Fruit fly (Drosophila melanogaster) whole organism, wandering third instar larva: Measurements from ENCODE around the gene Osi4.

Experiments used
- CG9705 ChIP-seq: fragments of 200-800 bp; sonication (Bioruptor generic); optimal IDR thresholded peaks from 2 replicates; lab custom pipeline; 2018; ENCODE audit warnings: missing biosample characterization, mild to moderate bottlenecking, missing genetic modification characterization
- CrebA ChIP-seq: fragments of 200-800 bp; sonication (Bioruptor generic); optimal IDR thresholded peaks from 2 replicates; lab custom pipeline; 2016; ENCODE audit warnings: missing biosample characterization, mild to moderate bottlenecking, missing genetic modification characterization, borderline replicate concordance
- Dfd ChIP-seq: fragments of >200 bp; optimal IDR thresholded peaks from 2 replicates; lab custom pipeline; 2017; ENCODE audit warnings: missing biosample characterization, missing genetic modification characterization
- HLH106 ChIP-seq: fragments of 200-800 bp; optimal IDR thresholded peaks from 3 replicates; lab custom pipeline; 2019; ENCODE audit warnings: missing biosample characterization, mild to moderate bottlenecking, missing genetic modification characterization, moderate library complexity
- Hnf4 ChIP-seq: fragments of 200-800 bp; sonication (Bioruptor generic); optimal IDR thresholded peaks from 2 replicates; lab custom pipeline; 2016; ENCODE audit warnings: missing biosample characterization, mild to moderate bottlenecking, missing genetic modification characterization
- Hr78 ChIP-seq: fragments of >200 bp; optimal IDR thresholded peaks from 2 replicates; lab custom pipeline; 2017; ENCODE audit warnings: missing biosample characterization, missing genetic modification characterization
- Hr83 ChIP-seq: fragments of 200-300 bp; sonication (Bioruptor generic); optimal IDR thresholded peaks from 2 replicates; lab custom pipeline; 2016; ENCODE audit warnings: missing biosample characterization, mild to moderate bottlenecking, missing genetic modification characterization, moderate library complexity; ENCODE audit not compliant: poor library complexity, severe bottlenecking
- Mio ChIP-seq: sonication (Bioruptor generic); optimal IDR thresholded peaks from 2 replicates; lab custom pipeline; 2016; ENCODE audit warnings: missing biosample characterization, missing genetic modification characterization
- Myc ChIP-seq: fragments of >200 bp; optimal IDR thresholded peaks from 2 replicates; lab custom pipeline; 2017
- OdsH ChIP-seq: fragments of 200-800 bp; sonication (Bioruptor generic); optimal IDR thresholded peaks from 2 replicates; lab custom pipeline; 2016; ENCODE audit warnings: missing biosample characterization, mild to moderate bottlenecking, missing genetic modification characterization
- Rel ChIP-seq, 2 experiments: fragments of 200-800 bp; sonication (Bioruptor generic) in 1 of 2; optimal IDR thresholded peaks; 2 replicates in 1 of 2; 3 replicates in 1 of 2; lab custom pipeline; 2016 to 2019; ENCODE audit warnings: mild to moderate bottlenecking in 2 of 2, missing biosample characterization in 2 of 2, missing genetic modification characterization in 2 of 2, moderate library complexity in 1 of 2
- Vsx2 ChIP-seq: fragments of 200-300, 225-300 bp; sonication (Bioruptor generic); optimal IDR thresholded peaks from 2 replicates; lab custom pipeline; 2018; ENCODE audit warnings: missing biosample characterization, missing genetic modification characterization; ENCODE audit not compliant: partially characterized antibody
- br ChIP-seq: fragments of 200-800 bp; sonication (Bioruptor generic); optimal IDR thresholded peaks from 2 replicates; lab custom pipeline; 2016; ENCODE audit warnings: missing biosample characterization, missing genetic modification characterization
- brk ChIP-seq: fragments of 200-800 bp; sonication (Bioruptor generic); optimal IDR thresholded peaks from 2 replicates; lab custom pipeline; 2016; ENCODE audit warnings: missing biosample characterization, mild to moderate bottlenecking, missing genetic modification characterization
- dl ChIP-seq, 2 experiments: fragments of 175-275, 200-275 bp in 1 of 2; fragments of 200-275 bp in 1 of 2; sonication (Bioruptor generic); optimal IDR thresholded peaks; lab custom pipeline; 2018; ENCODE audit warnings: mild to moderate bottlenecking in 2 of 2, missing biosample characterization in 2 of 2, missing genetic modification characterization in 2 of 2, moderate library complexity in 2 of 2; ENCODE audit not compliant: partially characterized antibody in 2 of 2, insufficient read depth in 1 of 2
- dsf ChIP-seq: sonication (Bioruptor generic); optimal IDR thresholded peaks from 2 replicates; lab custom pipeline; 2016; ENCODE audit warnings: missing biosample characterization, missing genetic modification characterization, borderline replicate concordance
- foxo ChIP-seq, 2 experiments: fragments of 200-800 bp; sonication (Bioruptor generic); optimal IDR thresholded peaks; 2 replicates in 1 of 2; 3 replicates in 1 of 2; lab custom pipeline; 2016 to 2017; ENCODE audit warnings: missing biosample characterization in 2 of 2, missing genetic modification characterization in 2 of 2
- fru ChIP-seq: fragments of 200-800 bp; sonication (Bioruptor generic); optimal IDR thresholded peaks from 3 replicates; lab custom pipeline; 2016; ENCODE audit warnings: missing biosample characterization, mild to moderate bottlenecking, missing genetic modification characterization
- jim ChIP-seq: fragments of 175-275, 200-325 bp; sonication (Bioruptor generic); optimal IDR thresholded peaks from 2 replicates; lab custom pipeline; 2016; ENCODE audit warnings: missing biosample characterization, mild to moderate bottlenecking, missing genetic modification characterization
- pan ChIP-seq: fragments of >200 bp; optimal IDR thresholded peaks from 2 replicates; lab custom pipeline; 2017
- psq ChIP-seq: fragments of 200-800 bp; sonication (Bioruptor generic); optimal IDR thresholded peaks from 3 replicates; lab custom pipeline; 2017; ENCODE audit warnings: missing biosample characterization, mild to moderate bottlenecking, missing genetic modification characterization, moderate library complexity
- rgr ChIP-seq: fragments of 200-800 bp; sonication (Bioruptor generic); optimal IDR thresholded peaks from 3 replicates; lab custom pipeline; 2016; ENCODE audit warnings: missing biosample characterization, mild to moderate bottlenecking, missing genetic modification characterization
- sage ChIP-seq: fragments of 200-800 bp; sonication (Bioruptor generic); optimal IDR thresholded peaks from 2 replicates; lab custom pipeline; 2016; ENCODE audit warnings: missing biosample characterization, mild to moderate bottlenecking, missing genetic modification characterization
- sv ChIP-seq: fragments of 200-800 bp; sonication (Bioruptor generic); optimal IDR thresholded peaks from 3 replicates; lab custom pipeline; 2016; ENCODE audit warnings: missing biosample characterization, missing genetic modification characterization
- tai ChIP-seq: sonication (Bioruptor generic); optimal IDR thresholded peaks from 2 replicates; lab custom pipeline; 2016; ENCODE audit warnings: missing biosample characterization, missing genetic modification characterization
- usp ChIP-seq: fragments of >200 bp; optimal IDR thresholded peaks from 2 replicates; lab custom pipeline; 2017; ENCODE audit warnings: missing biosample characterization, missing genetic modification characterization

Gene Osi4

DNA sequence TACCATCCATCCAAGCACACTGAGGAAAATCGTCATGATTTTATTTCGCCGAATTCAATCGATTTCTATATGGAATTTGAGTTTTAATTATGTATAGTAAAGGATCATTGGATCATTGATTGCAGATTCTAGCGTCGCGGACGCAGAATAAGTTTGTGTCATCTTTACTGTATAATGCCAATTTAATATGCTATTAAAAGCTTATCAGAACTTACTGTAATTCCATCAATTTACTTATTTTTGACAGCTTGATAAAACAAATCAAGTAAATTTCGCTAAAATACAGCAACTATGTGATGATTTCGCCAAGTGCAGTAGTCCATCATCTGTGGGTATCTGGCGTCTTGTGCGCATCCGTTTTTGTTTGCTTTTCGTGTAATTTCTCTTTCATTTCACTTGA lies 11.5 kb upstream of the Osi4 start:
- TF ChIP-seq Vsx2 (GFP tag; lab: Kevin White, UChicago) (no peak), tai (GFP tag; lab: Kevin White, UChicago) (no peak), usp (no peak), Hr83 (no peak), sage (GFP tag; lab: Kevin White, UChicago) (no peak), foxo (GFP tag; optimal IDR thresholded peaks at IDR 0.05; lab: Kevin White, UChicago) (no peak), Hnf4 (GFP tag; lab: Kevin White, UChicago) (no peak)

DNA sequence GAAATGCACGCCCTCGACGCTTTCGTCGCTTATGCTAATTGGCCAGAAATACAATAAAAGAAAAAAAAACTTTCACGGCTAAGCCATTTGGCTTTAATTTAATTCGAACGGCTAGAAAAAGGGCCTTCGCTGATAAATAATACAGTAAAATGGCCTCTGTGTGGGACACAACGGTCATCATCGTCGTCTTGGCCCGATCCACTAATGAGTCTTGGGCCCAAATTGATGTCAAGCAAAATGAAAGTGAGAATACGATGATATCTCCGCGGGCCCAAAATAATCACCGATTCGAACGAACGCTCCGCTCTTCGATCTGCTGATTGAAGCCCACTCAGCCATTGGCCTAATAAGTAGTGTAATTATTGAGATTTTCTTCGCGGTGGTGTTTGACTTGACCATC lies 9.8 kb upstream of the Osi4 start:
- TF ChIP-seq foxo (GFP tag; optimal IDR thresholded peaks at IDR 0.05; lab: Kevin White, UChicago) (no peak), dsf (GFP tag; lab: Kevin White, UChicago) (no peak), Mio (no peak), CrebA (GFP tag; lab: Kevin White, UChicago) (no peak), br (GFP tag; lab: Kevin White, UChicago) (no peak)

dm6 chr3R:6230298-6230697 lies 8.7 kb upstream of the Osi4 start:
- TF ChIP-seq fru, result no peak
- TF ChIP-seq Hr78 (GFP tag; lab: Kevin White, UChicago), result no peak
- TF ChIP-seq Rel (GFP tag; optimal IDR thresholded peaks at IDR 0.05; lab: Kevin White, UChicago), result no peak
- TF ChIP-seq Rel (tag; optimal IDR thresholded peaks at IDR 0.05; lab: Kevin White, UChicago), result no peak
- TF ChIP-seq Hnf4 (GFP tag; lab: Kevin White, UChicago), result no peak
- no peak for TF ChIP-seq OdsH
- no peak for TF ChIP-seq dl (GFP tag; optimal IDR thresholded peaks at IDR 0.05; lab: Kevin White, UChicago; ENCODE audit: insufficient read depth in 1 of 2, partially characterized antibody in 2 of 2)
- no peak for TF ChIP-seq br (GFP tag; lab: Kevin White, UChicago)
- no peak for TF ChIP-seq psq (GFP tag; lab: Kevin White, UChicago)
- TF ChIP-seq HLH106, result no peak
- no peak for TF ChIP-seq brk (GFP tag; lab: Kevin White, UChicago)
- no peak for TF ChIP-seq pan

dm6 chr3R:6229055-6229841 lies 7.7 kb upstream of the Osi4 start:
- TF ChIP-seq CG9705 (GFP tag; lab: Kevin White, UChicago) (no peak), Rel (GFP tag; optimal IDR thresholded peaks at IDR 0.05; lab: Kevin White, UChicago) (no peak), Rel (tag; optimal IDR thresholded peaks at IDR 0.05; lab: Kevin White, UChicago) (peak; percentile 57), OdsH (no peak)

DNA sequence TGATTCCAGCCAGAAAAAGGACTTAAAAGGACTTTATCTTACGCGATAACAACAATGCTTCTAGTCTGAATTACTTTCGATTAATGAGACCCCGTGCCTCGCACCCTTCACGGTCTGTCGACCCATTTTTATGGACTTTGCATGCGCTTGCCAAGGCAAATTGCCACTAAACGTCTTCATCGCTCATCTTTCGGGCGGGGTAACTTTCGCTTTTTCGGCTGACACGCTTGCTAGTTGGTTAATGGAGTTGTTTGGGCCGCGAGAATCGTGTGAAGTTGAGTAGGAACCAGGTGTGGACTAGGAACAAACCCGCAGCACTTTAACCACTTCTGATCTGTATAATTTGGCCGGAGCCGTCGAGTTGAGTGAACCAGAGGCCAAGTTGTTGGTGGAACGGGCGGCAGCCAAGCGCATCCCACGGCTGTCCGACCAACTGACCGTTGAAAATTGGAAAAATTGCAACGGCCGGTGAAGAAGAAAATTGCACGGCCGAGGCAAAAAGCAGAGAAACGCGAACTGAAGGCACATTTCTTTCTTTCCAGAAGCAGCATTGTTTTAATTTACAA lies 5.5 kb upstream of the Osi4 start, which contains the start of gene Osi5:
Gene Osi5, plus strand, starts transcription at position 516 of the 566 bp plus-strand sequence.
- TF ChIP-seq OdsH (no peak), Rel (GFP tag; optimal IDR thresholded peaks at IDR 0.05; lab: Kevin White, UChicago) (no peak), Rel (tag; optimal IDR thresholded peaks at IDR 0.05; lab: Kevin White, UChicago) (no peak), Dfd (no peak), sage (GFP tag; lab: Kevin White, UChicago) (no peak)
- TF ChIP-seq, all 38 proteins: peak for 0

DNA sequence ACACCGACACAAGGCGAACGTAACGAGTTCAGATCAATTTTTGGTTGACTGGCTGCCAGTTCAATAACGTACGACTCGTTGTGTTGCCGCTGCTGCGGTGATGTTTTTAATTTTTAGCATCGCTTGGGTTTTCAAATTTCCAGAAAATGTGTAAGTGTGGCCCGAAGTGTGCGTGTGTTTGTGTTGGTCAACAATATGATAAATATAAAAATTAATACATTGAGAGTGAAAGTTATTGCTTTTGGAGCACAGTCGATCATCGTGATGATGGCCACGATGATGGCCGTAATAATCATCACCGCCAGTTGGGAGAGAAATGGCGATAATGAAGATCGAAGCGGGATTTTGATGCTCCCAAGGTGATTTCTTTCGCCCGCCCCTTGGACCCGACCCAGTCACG lies 4.6 kb upstream of the Osi4 start:
- TF ChIP-seq Dfd (no peak), Rel (GFP tag; optimal IDR thresholded peaks at IDR 0.05; lab: Kevin White, UChicago) (no peak), Rel (tag; optimal IDR thresholded peaks at IDR 0.05; lab: Kevin White, UChicago) (no peak), pan (no peak), jim (GFP tag; lab: Kevin White, UChicago) (no peak), sage (GFP tag; lab: Kevin White, UChicago) (no peak), rgr (GFP tag; lab: Kevin White, UChicago) (no peak), sv (GFP tag; lab: Kevin White, UChicago) (no peak), Myc (lab: Kevin White, UChicago) (no peak)
